Fruit fly (Drosophila melanogaster) whole organism, prepupa: ENCODE data around the gene CG5412.

Experiments
- CG10631 ChIP-seq: fragments of 200-800 bp; sonication (Bioruptor generic); optimal IDR thresholded peaks from 2 replicates; lab custom pipeline; 2016; ENCODE audit warnings: missing biosample characterization, missing genetic modification characterization
- CG3919 ChIP-seq: fragments of 200-800 bp; sonication (Bioruptor generic); optimal IDR thresholded peaks from 3 replicates; lab custom pipeline; 2016; ENCODE audit warnings: missing biosample characterization, missing genetic modification characterization
- CG6854 ChIP-seq: fragments of 200-800 bp; sonication (Bioruptor generic); optimal IDR thresholded peaks from 2 replicates; lab custom pipeline; 2017; ENCODE audit warnings: missing biosample characterization, mild to moderate bottlenecking, missing genetic modification characterization
- Smox ChIP-seq: fragments of 200-800 bp; sonication (Bioruptor generic); optimal IDR thresholded peaks from 3 replicates; lab custom pipeline; 2016; ENCODE audit warnings: missing biosample characterization, missing genetic modification characterization
- fd59A ChIP-seq: fragments of 200-800 bp; sonication (Bioruptor generic); optimal IDR thresholded peaks from 2 replicates; lab custom pipeline; 2017; ENCODE audit warnings: missing biosample characterization, mild to moderate bottlenecking, missing genetic modification characterization, missing genetic modification reagents
- fd85E ChIP-seq: fragments of 200-800 bp; sonication (Bioruptor generic); optimal IDR thresholded peaks from 3 replicates; lab custom pipeline; 2016; ENCODE audit warnings: missing biosample characterization, missing genetic modification characterization

DNA sequence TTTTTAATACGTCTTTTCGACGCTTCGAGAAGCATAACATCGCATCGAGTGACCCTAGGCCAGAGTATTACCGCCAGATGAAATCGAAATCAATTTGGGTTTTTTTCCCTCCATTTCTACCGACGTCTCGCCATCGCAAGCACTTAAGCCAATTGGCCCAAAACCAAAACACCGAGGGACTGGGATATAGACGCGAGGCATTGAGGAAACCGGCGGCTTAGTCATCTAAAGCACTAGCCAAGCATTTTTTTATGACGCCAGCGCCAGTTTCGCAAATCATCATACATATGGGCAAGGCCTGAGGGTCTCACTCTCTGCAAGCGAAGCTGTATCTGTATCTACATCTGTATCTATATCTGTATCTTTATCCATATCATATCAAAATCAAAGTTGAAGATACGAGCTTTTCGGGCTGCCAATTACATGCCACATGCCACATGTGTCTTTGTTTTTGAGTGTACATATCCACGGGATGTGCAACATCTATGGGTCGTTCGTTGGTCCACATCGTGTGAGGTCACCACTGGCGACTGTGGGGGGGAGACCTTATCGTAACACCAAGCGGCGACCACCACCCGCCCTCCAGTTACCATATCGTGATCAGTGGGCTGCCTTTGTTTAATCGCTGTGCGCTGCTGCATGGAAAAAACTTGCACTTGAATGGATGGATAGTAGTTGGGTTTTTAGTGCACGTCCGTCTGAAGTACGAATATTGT, 9.2 kb upstream of the CG5412 start:
- TF ChIP-seq fd59A, result no peak
- TF ChIP-seq Smox (GFP tag; lab: Kevin White, UChicago), result no peak
- TF ChIP-seq fd85E (GFP tag; lab: Kevin White, UChicago), result no peak
- no peak for TF ChIP-seq CG6854 (GFP tag; lab: Kevin White, UChicago)
- TF ChIP-seq CG3919 (GFP tag; lab: Kevin White, UChicago), result no peak
- TF ChIP-seq CG10631 (GFP tag; lab: Kevin White, UChicago), result no peak
